Worm (Caenorhabditis elegans): ENCODE results near the gene Y81G3A.1.
A peak's percentile ranks its signal among the peaks of the same experiment; 100 is the strongest.

Y81G3A.1 gene

ce11 chrII:13043433-13044054 is 40.2 kb downstream of the Y81G3A.1 start, which contains the start of gene puf-6:
TSS of gene puf-6 (minus strand) at chrII:13043445.
- TF ChIP-seq lin-38 (GFP tag; IDR thresholded peaks at IDR 0.05), result peak; percentile 48

- peak; percentile 80 for TF ChIP-seq lin-38 (GFP tag; IDR thresholded peaks at IDR 0.05)
These were observed 44.6 kb downstream of the Y81G3A.1 start for ce11 chrII:13039141-13039540.

ce11 chrII:13036717-13037116 is 47.0 kb downstream of the Y81G3A.1 start, which contains the start of gene F18A11.3:
TSS of gene F18A11.3 (minus strand) at chrII:13036841.
- no peak for TF ChIP-seq nhr-237 (tag; optimal IDR thresholded peaks at IDR 0.05)
- TF ChIP-seq vab-7 (GFP tag; IDR thresholded peaks at IDR 0.05), result no peak
- peak; percentile 67 for TF ChIP-seq mxl-3 (GFP tag; optimal IDR thresholded peaks at IDR 0.05)
- TF ChIP-seq madf-5 (GFP tag; IDR thresholded peaks at IDR 0.05), result no peak
- peak; percentile 51 for TF ChIP-seq mes-2 (tag; optimal IDR thresholded peaks at IDR 0.05; ENCODE audit: poor library complexity, severe bottlenecking)
- TF ChIP-seq spr-3 (GFP tag; optimal IDR thresholded peaks at IDR 0.05), result no peak
- TF ChIP-seq nhr-25 (tag; optimal IDR thresholded peaks at IDR 0.05; ENCODE audit: borderline replicate concordance, insufficient read depth), result no peak
- no peak for TF ChIP-seq egl-43 (GFP tag; IDR thresholded peaks at IDR 0.05)
- TF ChIP-seq dpl-1 (GFP tag; optimal IDR thresholded peaks at IDR 0.05), result peak; percentile 8
- TF ChIP-seq nhr-10 (tag; optimal IDR thresholded peaks at IDR 0.05), result no peak
- TF ChIP-seq aha-1 (tag), result peak; percentile 26
- TF ChIP-seq F37D6.2 (tag; optimal IDR thresholded peaks at IDR 0.05), result no peak
- no peak for TF ChIP-seq saeg-2 (GFP tag; IDR thresholded peaks at IDR 0.05)
- peak; percentile 28 for TF ChIP-seq mep-1 (tag; optimal IDR thresholded peaks at IDR 0.05)
- peak in 1 of 2 experiments; percentile 16 for TF ChIP-seq hif-1 (tag; optimal IDR thresholded peaks at IDR 0.05)
- TF ChIP-seq T26A8.4 (GFP tag; IDR thresholded peaks at IDR 0.05), result no peak
- TF ChIP-seq unc-62 (GFP tag; optimal IDR thresholded peaks at IDR 0.05 in 1 of 2), result no peak
- no peak for TF ChIP-seq unc-62 (tag; optimal IDR thresholded peaks at IDR 0.05)
- TF ChIP-seq ceh-82 (tag; optimal IDR thresholded peaks at IDR 0.05), result no peak
- no peak for TF ChIP-seq sdz-12 (GFP tag; optimal IDR thresholded peaks at IDR 0.05)
- no peak for TF ChIP-seq fkh-10 (GFP tag; optimal IDR thresholded peaks at IDR 0.05)
- TF ChIP-seq pqm-1 (tag; optimal IDR thresholded peaks at IDR 0.05), result no peak
- TF ChIP-seq hmg-1.1 (GFP tag; IDR thresholded peaks at IDR 0.05), result 0 out of 2 replicates have a peak, but pooled peaks have one; percentile 18
- TF ChIP-seq lin-15B (tag; optimal IDR thresholded peaks at IDR 0.05), result no peak
- TF ChIP-seq lsy-2 (tag; optimal IDR thresholded peaks at IDR 0.05), result peak in 1 of 2 experiments; percentile 36
- no peak for TF ChIP-seq duxl-1 (tag; optimal IDR thresholded peaks at IDR 0.05; ENCODE audit: poor library complexity)
- no peak for TF ChIP-seq ZK337.2 (GFP tag; IDR thresholded peaks at IDR 0.05)
- no peak; the same call in 1 of the 2 replicates for TF ChIP-seq dmd-6 (GFP tag; IDR thresholded peaks at IDR 0.05)
- TF ChIP-seq hlh-11 (tag; optimal IDR thresholded peaks at IDR 0.05), result peak; percentile 18
- no peak for TF ChIP-seq T20F7.1 (GFP tag; optimal IDR thresholded peaks at IDR 0.05)
- TF ChIP-seq dve-1 (tag; optimal IDR thresholded peaks at IDR 0.05; ENCODE audit: insufficient read depth), result no peak
- no peak for TF ChIP-seq nhr-76 (tag; optimal IDR thresholded peaks at IDR 0.05)
- peak; percentile 84 for TF ChIP-seq lin-38 (GFP tag; IDR thresholded peaks at IDR 0.05)
